Fruit fly (Drosophila melanogaster) whole organism, embryonic: ENCODE results near the gene CG8149.

Source experiments
- Atf-2 ChIP-seq: fragments of 200-800 bp; sonication (Bioruptor generic); optimal IDR thresholded peaks from 2 replicates; lab custom pipeline; 2016; ENCODE audit warnings: missing biosample characterization, missing genetic modification characterization
- BEAF-32 ChIP-seq: fragments of 200-800 bp; sonication (Bioruptor generic); optimal IDR thresholded peaks from 3 replicates; lab custom pipeline; 2017; ENCODE audit warnings: missing biosample characterization, missing genetic modification characterization, mild to moderate bottlenecking, moderate library complexity, missing genetic modification reagents
- CG10565 ChIP-seq: fragments of 200-800 bp; sonication (Bioruptor generic); optimal IDR thresholded peaks from 3 replicates; lab custom pipeline; 2016; ENCODE audit warnings: missing biosample characterization, mild to moderate bottlenecking, missing genetic modification characterization
- CG12391 ChIP-seq: fragments of 200-800 bp; sonication (Bioruptor generic); optimal IDR thresholded peaks from 3 replicates; lab custom pipeline; 2018; ENCODE audit warnings: missing biosample characterization, mild to moderate bottlenecking, missing genetic modification characterization, moderate library complexity
- CG13775 ChIP-seq: fragments of 200-800 bp; sonication (Bioruptor generic); optimal IDR thresholded peaks from 3 replicates; lab custom pipeline; 2017; ENCODE audit warnings: missing biosample characterization, mild to moderate bottlenecking, missing genetic modification characterization
- CG15269 ChIP-seq: fragments of 200-800 bp; sonication (Bioruptor generic); optimal IDR thresholded peaks from 2 replicates; lab custom pipeline; 2018; ENCODE audit warnings: missing biosample characterization, mild to moderate bottlenecking, missing genetic modification characterization, moderate library complexity
- CG18476 ChIP-seq: fragments of 200-800 bp; sonication (Bioruptor generic); optimal IDR thresholded peaks from 2 replicates; lab custom pipeline; 2016; ENCODE audit warnings: missing biosample characterization, mild to moderate bottlenecking, missing genetic modification characterization
- CG2202 ChIP-seq: fragments of 200-800 bp; sonication (Bioruptor generic); optimal IDR thresholded peaks from 2 replicates; lab custom pipeline; 2018; ENCODE audit warnings: missing biosample characterization, mild to moderate bottlenecking, missing genetic modification characterization
- CG31224 ChIP-seq: fragments of 200-800 bp; sonication (Bioruptor generic); IDR thresholded peaks from 2 replicates; pipeline ENCODE4 v1.3.6; 2022; ENCODE audit warnings: missing biosample characterization, missing genetic modification characterization
- CG3407 ChIP-seq: fragments of 200-800 bp; sonication (Bioruptor generic); optimal IDR thresholded peaks from 2 replicates; lab custom pipeline; 2018; ENCODE audit warnings: missing biosample characterization, mild to moderate bottlenecking, missing genetic modification characterization
- CG5180 ChIP-seq: fragments of 200-800 bp; sonication (Bioruptor generic); optimal IDR thresholded peaks from 3 replicates; lab custom pipeline; 2017; ENCODE audit warnings: missing biosample characterization, missing genetic modification characterization, mild to moderate bottlenecking, moderate library complexity, missing genetic modification reagents
- CG5245 ChIP-seq: fragments of 200-800 bp; sonication (Bioruptor generic); optimal IDR thresholded peaks from 3 replicates; lab custom pipeline; 2016; ENCODE audit warnings: missing biosample characterization, missing genetic modification characterization
- CG6654 ChIP-seq: fragments of 200-800 bp; sonication (Bioruptor generic); optimal IDR thresholded peaks from 2 replicates; lab custom pipeline; 2017; ENCODE audit warnings: missing biosample characterization, mild to moderate bottlenecking, missing genetic modification characterization
- CG6791 ChIP-seq: fragments of 200-800 bp; sonication (Bioruptor generic); IDR thresholded peaks from 3 replicates; pipeline ENCODE4 v1.3.6; 2022; ENCODE audit warnings: missing biosample characterization, missing genetic modification characterization; ENCODE audit not compliant: partially characterized antibody
- CG7357 ChIP-seq: fragments of 200-800 bp; sonication (Bioruptor generic); IDR thresholded peaks from 3 replicates; pipeline ENCODE4 v1.3.6; 2022; ENCODE audit warnings: missing biosample characterization, missing genetic modification characterization
- CG7372 ChIP-seq: fragments of 200-800 bp; sonication (Bioruptor generic); IDR thresholded peaks from 2 replicates; pipeline ENCODE4 v1.3.6; 2022; ENCODE audit warnings: missing biosample characterization, missing genetic modification characterization
- CG7745 ChIP-seq: fragments of 200-800 bp; sonication (Bioruptor generic); optimal IDR thresholded peaks from 2 replicates; lab custom pipeline; 2018; ENCODE audit warnings: missing biosample characterization, mild to moderate bottlenecking, missing genetic modification characterization, moderate library complexity
- CG9797 ChIP-seq: fragments of 200-800 bp; sonication (Bioruptor generic); optimal IDR thresholded peaks from 3 replicates; lab custom pipeline; 2018; ENCODE audit warnings: missing biosample characterization, mild to moderate bottlenecking, missing genetic modification characterization
- Ets65A ChIP-seq: fragments of 200-800 bp; sonication (Bioruptor generic); peaks from one replicate; lab custom pipeline; 2016; ENCODE audit warnings: missing biosample characterization, missing genetic modification characterization
- Fer2 ChIP-seq: fragments of 200-800 bp; sonication (Bioruptor generic); optimal IDR thresholded peaks from 2 replicates; lab custom pipeline; 2018; ENCODE audit warnings: missing biosample characterization, mild to moderate bottlenecking, missing genetic modification characterization, moderate library complexity
- HLH54F ChIP-seq: fragments of 200-800 bp; sonication (Bioruptor generic); optimal IDR thresholded peaks from 3 replicates; lab custom pipeline; 2016; ENCODE audit warnings: missing biosample characterization, missing genetic modification characterization
- HLHmδ ChIP-seq: fragments of 200-800 bp; sonication (Bioruptor generic); optimal IDR thresholded peaks from 2 replicates; lab custom pipeline; 2018; ENCODE audit warnings: missing biosample characterization, mild to moderate bottlenecking, missing genetic modification characterization, moderate library complexity
- HmgD ChIP-seq: fragments of 200-800 bp; sonication (Bioruptor generic); optimal IDR thresholded peaks from 3 replicates; lab custom pipeline; 2016; ENCODE audit warnings: missing biosample characterization, missing genetic modification characterization
- Hr3 ChIP-seq: fragments of 200-800 bp; sonication (Bioruptor generic); optimal IDR thresholded peaks from 3 replicates; lab custom pipeline; 2016; ENCODE audit warnings: missing biosample characterization, missing genetic modification characterization
- MESR4 ChIP-seq: fragments of 200-800 bp; sonication (Bioruptor generic); optimal IDR thresholded peaks from 2 replicates; lab custom pipeline; 2018; ENCODE audit warnings: missing biosample characterization, mild to moderate bottlenecking, missing genetic modification characterization, moderate library complexity
- Meics ChIP-seq: fragments of 200-800 bp; sonication (Bioruptor generic); optimal IDR thresholded peaks from 2 replicates; lab custom pipeline; 2017; ENCODE audit warnings: missing biosample characterization, mild to moderate bottlenecking, missing genetic modification characterization
- NC2α ChIP-seq: fragments of 200-800 bp; sonication (Bioruptor generic); optimal IDR thresholded peaks from 2 replicates; lab custom pipeline; 2016; ENCODE audit warnings: missing biosample characterization, missing genetic modification characterization
- NK7.1 ChIP-seq: fragments of 200-800 bp; sonication (Bioruptor generic); optimal IDR thresholded peaks from 3 replicates; lab custom pipeline; 2016; ENCODE audit warnings: missing biosample characterization, missing genetic modification characterization
- Nf-YB ChIP-seq: fragments of 200-800 bp; sonication (Bioruptor generic); optimal IDR thresholded peaks from 3 replicates; lab custom pipeline; 2019; ENCODE audit warnings: missing biosample characterization, mild to moderate bottlenecking, missing genetic modification characterization, moderate library complexity
- Oaz ChIP-seq: fragments of 200-800 bp; sonication (Bioruptor generic); IDR thresholded peaks from 2 replicates; pipeline ENCODE4 v1.3.6; 2022; ENCODE audit warnings: missing biosample characterization, missing genetic modification characterization
- Ssrp ChIP-seq: fragments of 200-800 bp; sonication (Bioruptor generic); optimal IDR thresholded peaks from 2 replicates; lab custom pipeline; 2018; ENCODE audit warnings: missing biosample characterization, mild to moderate bottlenecking, missing genetic modification characterization, moderate library complexity
- Xbp1 ChIP-seq: fragments of 200-800 bp; sonication (Bioruptor generic); optimal IDR thresholded peaks from 3 replicates; lab custom pipeline; 2016; ENCODE audit warnings: missing biosample characterization, mild to moderate bottlenecking, missing genetic modification characterization
- YL-1 ChIP-seq: fragments of 200-800 bp; sonication (Bioruptor generic); optimal IDR thresholded peaks from 3 replicates; lab custom pipeline; 2017; ENCODE audit warnings: missing biosample characterization, mild to moderate bottlenecking, missing genetic modification characterization
- ash1 ChIP-seq: fragments of 200-800 bp; sonication (Bioruptor generic); optimal IDR thresholded peaks from 2 replicates; lab custom pipeline; 2018; ENCODE audit warnings: missing biosample characterization, mild to moderate bottlenecking, missing genetic modification characterization
- bbx ChIP-seq: fragments of 200-800 bp; sonication (Bioruptor generic); IDR thresholded peaks from 2 replicates; pipeline ENCODE4 v1.3.6; 2022; ENCODE audit warnings: missing biosample characterization, missing genetic modification characterization; ENCODE audit not compliant: partially characterized antibody
- bigmax ChIP-seq: fragments of 200-800 bp; sonication (Bioruptor generic); optimal IDR thresholded peaks from 2 replicates; lab custom pipeline; 2018; ENCODE audit warnings: missing biosample characterization, mild to moderate bottlenecking, missing genetic modification characterization
- btn ChIP-seq: fragments of 200-800 bp; sonication (Bioruptor generic); optimal IDR thresholded peaks from 2 replicates; lab custom pipeline; 2016; ENCODE audit warnings: missing biosample characterization, missing genetic modification characterization
- caup ChIP-seq: fragments of 200-800 bp; sonication (Bioruptor generic); optimal IDR thresholded peaks from 3 replicates; lab custom pipeline; 2017; ENCODE audit warnings: missing biosample characterization, mild to moderate bottlenecking, missing genetic modification characterization, moderate library complexity; ENCODE audit not compliant: severe bottlenecking
- chif ChIP-seq, 2 experiments: fragments of 200-800 bp; sonication (Bioruptor generic); optimal IDR thresholded peaks; 3 replicates each; lab custom pipeline; 2016; ENCODE audit warnings: missing biosample characterization in 2 of 2, missing genetic modification characterization in 2 of 2
- crc ChIP-seq: fragments of 200-800 bp; sonication (Bioruptor generic); optimal IDR thresholded peaks from 2 replicates; lab custom pipeline; 2016; ENCODE audit warnings: missing biosample characterization, missing genetic modification characterization
- hkb ChIP-seq, 2 experiments: fragments of 200-800 bp in 1 of 2; fragments of >200 bp in 1 of 2; sonication (Bioruptor generic) in 1 of 2; IDR thresholded peaks in 1 of 2; optimal IDR thresholded peaks in 1 of 2; 2 replicates each; pipeline versions ENCODE4 v1.3.6 to Lab custom; 2017 to 2022; ENCODE audit warnings: missing biosample characterization in 1 of 2, missing genetic modification characterization in 1 of 2
- ind ChIP-seq: fragments of 200-800 bp; sonication (Bioruptor generic); optimal IDR thresholded peaks from 3 replicates; lab custom pipeline; 2016; ENCODE audit warnings: missing biosample characterization, missing genetic modification characterization
- lola ChIP-seq, 3 experiments: fragments of >200 bp in 2 of 3; fragments of 200-800 bp in 1 of 3; sonication (Bioruptor generic) in 1 of 3; optimal IDR thresholded peaks; 2 replicates each; lab custom pipeline; 2017 to 2019; ENCODE audit warnings: missing biosample characterization in 3 of 3, missing genetic modification characterization in 3 of 3, mild to moderate bottlenecking in 1 of 3, moderate library complexity in 1 of 3
- prd ChIP-seq, 3 experiments: fragments of >200 bp in 2 of 3; fragments of 200-800 bp in 1 of 3; sonication (Bioruptor generic) in 1 of 3; optimal IDR thresholded peaks in 2 of 3; IDR thresholded peaks in 1 of 3; 2 replicates in 2 of 3; 3 replicates in 1 of 3; pipeline versions ENCODE4 v1.3.6 to Lab custom; 2017 to 2022; ENCODE audit warnings: missing biosample characterization in 1 of 3, missing genetic modification characterization in 1 of 3
- psq ChIP-seq: fragments of 200-800 bp; sonication (Bioruptor generic); optimal IDR thresholded peaks from 2 replicates; lab custom pipeline; 2017; ENCODE audit warnings: missing biosample characterization, missing genetic modification characterization
- run ChIP-seq: fragments of 200-800 bp; sonication (Bioruptor generic); optimal IDR thresholded peaks from 3 replicates; lab custom pipeline; 2018; ENCODE audit warnings: missing biosample characterization, mild to moderate bottlenecking, missing genetic modification characterization
- unpg ChIP-seq: fragments of 200-800 bp; sonication (Bioruptor generic); optimal IDR thresholded peaks from 3 replicates; lab custom pipeline; 2018; ENCODE audit warnings: missing biosample characterization, mild to moderate bottlenecking, missing genetic modification characterization, moderate library complexity
- vvl ChIP-seq: fragments of 200-800 bp; sonication (Bioruptor generic); IDR thresholded peaks from 2 replicates; pipeline ENCODE4 v1.3.6; 2022; ENCODE audit warnings: missing biosample characterization, missing genetic modification characterization
- yki ChIP-seq: fragments of >200 bp; optimal IDR thresholded peaks from 3 replicates; lab custom pipeline; 2018

Gene CG8149

DNA sequence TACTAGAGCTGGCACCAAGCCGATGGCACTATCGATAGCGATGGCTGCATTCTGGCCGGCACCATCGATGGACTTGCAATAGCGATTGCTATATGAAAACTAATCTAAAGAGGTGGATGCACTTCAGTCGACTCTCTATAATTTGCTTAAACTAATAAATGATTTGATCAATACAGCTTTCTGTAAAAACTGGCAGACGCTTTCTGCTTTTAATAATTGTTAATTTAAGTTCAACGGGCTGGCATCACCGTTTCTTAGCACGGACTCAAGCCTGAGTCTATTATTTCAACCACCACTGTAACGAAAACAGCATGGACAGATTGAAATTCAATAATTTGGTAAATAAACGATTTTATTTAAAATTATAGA, 8.6 kb downstream of the CG8149 start, which contains the start of the genes Ras85D and Rlb1 (continued):
- TF ChIP-seq psq (GFP tag; lab: Kevin White, UChicago) (peak; percentile 16), run (tag; lab: Kevin White, UChicago) (no peak), Fer2 (peak; percentile 68), bbx (GFP tag; lab: Robert Waterston, UW) (no peak), unpg (peak; percentile 66), NC2α (peak; percentile 59), prd (optimal IDR thresholded peaks at IDR 0.05; lab: Kevin White, UChicago) (no peak), prd (GFP tag; IDR thresholded peaks at IDR 0.05; lab: Robert Waterston, UW) (no peak), CG5245 (GFP tag; lab: Kevin White, UChicago) (peak; percentile 42), CG6654 (no peak), Xbp1 (GFP tag; lab: Kevin White, UChicago) (peak; percentile 84), Atf-2 (GFP tag; lab: Kevin White, UChicago) (peak; percentile 74), MESR4 (GFP tag; lab: Kevin White, UChicago) (no peak), CG18476 (peak; percentile 69), CG31224 (no peak), Ssrp (tag; lab: Kevin White, UChicago) (peak; percentile 67), ash1 (GFP tag; lab: Kevin White, UChicago) (no peak), CG3407 (GFP tag; lab: Kevin White, UChicago) (no peak), HLH54F (GFP tag; lab: Kevin White, UChicago) (peak; percentile 83), chif (GFP tag; optimal IDR thresholded peaks at IDR 0.05; lab: Kevin White, UChicago) (peak; percentile 72 to 74), CG6791 (GFP tag; lab: Robert Waterston, UW) (no peak), BEAF-32 (peak; percentile 98), CG7372 (GFP tag; lab: Robert Waterston, UW) (no peak), Oaz (no peak), Ets65A (GFP tag; lab: Kevin White, UChicago) (peak; percentile 99), CG15269 (tag; lab: Kevin White, UChicago) (peak; percentile 64), lola (GFP tag; optimal IDR thresholded peaks at IDR 0.05; lab: Kevin White, UChicago) (peak in 1 of 3 experiments; percentile 57), CG13775 (GFP tag; lab: Kevin White, UChicago) (peak; percentile 80), YL-1 (GFP tag; lab: Kevin White, UChicago) (peak; percentile 81), CG7745 (tag; lab: Kevin White, UChicago) (no peak), yki (no peak), CG5180 (GFP tag; lab: Kevin White, UChicago) (no peak), NK7.1 (peak; percentile 71), Hr3 (peak; percentile 74), caup (GFP tag; lab: Kevin White, UChicago) (peak; percentile 43), btn (peak; percentile 51), CG9797 (GFP tag; lab: Kevin White, UChicago) (peak; percentile 36), HmgD (peak; percentile 94), CG10565 (peak; percentile 1), CG7357 (0 out of 3 replicates have a peak, but pooled peaks have one; percentile 26), hkb (optimal IDR thresholded peaks at IDR 0.05; lab: Kevin White, UChicago) (peak; percentile 50), hkb (GFP tag; IDR thresholded peaks at IDR 0.05; lab: Robert Waterston, UW) (no peak), crc (peak; percentile 64), Meics (GFP tag; lab: Kevin White, UChicago) (peak; percentile 63), bigmax (no peak), vvl (no peak), CG12391 (tag; lab: Kevin White, UChicago) (peak; percentile 80), Nf-YB (peak; percentile 31), ind (GFP tag; lab: Kevin White, UChicago) (peak; percentile 83), HLHmδ (GFP tag; lab: Kevin White, UChicago) (no peak), CG2202 (tag; lab: Kevin White, UChicago) (peak; percentile 17)
